Worm (Caenorhabditis elegans): ENCODE data around the gene F07B10.7.

DNA sequence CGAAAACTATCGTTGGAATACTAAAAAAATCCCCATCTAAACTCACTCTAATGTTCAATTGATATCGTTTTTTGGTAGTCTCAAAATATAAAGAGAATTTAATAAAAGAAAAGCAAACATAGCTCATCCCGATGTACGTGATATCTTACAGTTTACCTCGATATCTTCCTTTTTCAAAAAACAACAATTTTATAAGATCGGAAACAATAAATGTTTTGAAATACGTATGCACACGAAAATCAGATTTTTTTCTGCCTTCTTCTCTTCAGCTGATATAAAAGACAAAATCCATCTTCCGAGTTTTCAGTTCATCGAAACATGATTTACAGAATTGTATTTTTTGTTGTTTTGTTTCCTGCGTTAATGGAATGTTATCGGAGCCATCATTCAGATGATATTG, 10.5 kb upstream of the F07B10.7 start, which contains the start of gene clec-222:
- TF ChIP-seq ama-1 (optimal IDR thresholded peaks at IDR 0.05) (no peak), madf-2 (tag; optimal IDR thresholded peaks at IDR 0.05) (no peak), lim-6 (tag; optimal IDR thresholded peaks at IDR 0.05) (no peak)

Data from whole organism, late embryonic.